Worm (Caenorhabditis elegans) whole organism, late embryonic: ENCODE data around the gene srw-121.

Source experiments
- ama-1 ChIP-seq: fragments of 150-350 bp; optimal IDR thresholded peaks from 2 replicates; lab custom pipeline; 2014
- ceh-34 ChIP-seq: sonication (generic microtip); optimal IDR thresholded peaks from 2 replicates; lab custom pipeline; 2016; ENCODE audit warnings: mild to moderate bottlenecking, missing genetic modification characterization, missing compliant biosample characterization
- dve-1 ChIP-seq: sonication (generic microtip); optimal IDR thresholded peaks from 2 replicates; lab custom pipeline; 2017; ENCODE audit warnings: antibody characterized with exemption, mild to moderate bottlenecking, missing genetic modification characterization, missing compliant biosample characterization
- lin-11 ChIP-seq: fragments of 200-800 bp; sonication (Bioruptor generic); optimal IDR thresholded peaks from 2 replicates; lab custom pipeline; 2018; ENCODE audit warnings: mild to moderate bottlenecking, missing genetic modification characterization, missing compliant biosample characterization
- pha-4 ChIP-seq: fragments of 150-350 bp; optimal IDR thresholded peaks from 2 replicates; lab custom pipeline; 2018; ENCODE audit warnings: missing biosample characterization, missing genetic modification reagents, missing genetic modification characterization
- pros-1 ChIP-seq: fragments of 150-350 bp; optimal IDR thresholded peaks from 2 replicates; lab custom pipeline; 2014; ENCODE audit warnings: missing biosample characterization, missing genetic modification reagents, missing genetic modification characterization
- tbx-7 ChIP-seq: sonication (generic microtip); optimal IDR thresholded peaks from 2 replicates; lab custom pipeline; 2016; ENCODE audit warnings: missing genotype, missing genetic modification characterization, missing compliant biosample characterization
- unc-55 ChIP-seq: sonication (generic microtip); optimal IDR thresholded peaks from 2 replicates; lab custom pipeline; 2017; ENCODE audit warnings: missing biosample characterization, missing genetic modification reagents, missing genetic modification characterization

- no peak for TF ChIP-seq pha-4
- TF ChIP-seq tbx-7: no peak
- no peak for TF ChIP-seq ama-1 (lab: Kevin White, UChicago)
- TF ChIP-seq pros-1: no peak
- TF ChIP-seq unc-55 (GFP tag; lab: Kevin White, UChicago): no peak
- no peak for TF ChIP-seq dve-1 (tag; lab: Kevin White, UChicago)
- no peak for TF ChIP-seq lin-11 (tag; lab: Kevin White, UChicago)
- TF ChIP-seq ceh-34 (tag; lab: Kevin White, UChicago): no peak
Measured at ce11 chrV:2979978-2980377, 11.4 kb downstream of the srw-121 start, which contains the start of gene srw-118.
